Fruit fly (Drosophila melanogaster): ENCODE results near the gene CG32107.

CG32107 gene

dm6 chr3L:12889353-12889820 lies 28.3 kb upstream of the CG32107 start, which contains the start of gene CG43894 (continued):
- no peak for TF ChIP-seq CG2875 (GFP tag; optimal IDR thresholded peaks at IDR 0.05)
- TF ChIP-seq MBD-R2 (GFP tag; IDR thresholded peaks at IDR 0.05), result no peak
- TF ChIP-seq fu2 (GFP tag; optimal IDR thresholded peaks at IDR 0.05), result no peak
- TF ChIP-seq CG10979 (tag; optimal IDR thresholded peaks at IDR 0.05), result no peak
- peak; percentile 36 for TF ChIP-seq CG18599 (GFP tag; optimal IDR thresholded peaks at IDR 0.05)
- no peak for TF ChIP-seq CG30431 (GFP tag; optimal IDR thresholded peaks at IDR 0.05)
- TF ChIP-seq CG12299 (tag; optimal IDR thresholded peaks at IDR 0.05), result no peak
- no peak for TF ChIP-seq Nf-YC (tag; optimal IDR thresholded peaks at IDR 0.05)
- no peak for TF ChIP-seq Dll (GFP tag; IDR thresholded peaks at IDR 0.05; ENCODE audit: partially characterized antibody)
- no peak for TF ChIP-seq CG2889 (GFP tag; IDR thresholded peaks at IDR 0.05)
- TF ChIP-seq HLH54F (GFP tag; optimal IDR thresholded peaks at IDR 0.05), result no peak
- TF ChIP-seq lilli (GFP tag; optimal IDR thresholded peaks at IDR 0.05), result no peak
- no peak for TF ChIP-seq chm (GFP tag; IDR thresholded peaks at IDR 0.05)
- TF ChIP-seq CG17359 (tag; optimal IDR thresholded peaks at IDR 0.05), result no peak
- TF ChIP-seq CG17612 (GFP tag; IDR thresholded peaks at IDR 0.05), result no peak
- TF ChIP-seq dysf (GFP tag; IDR thresholded peaks at IDR 0.05), result no peak
- no peak for TF ChIP-seq CG13123 (GFP tag; optimal IDR thresholded peaks at IDR 0.05)
- no peak for TF ChIP-seq abd-A (tag; optimal IDR thresholded peaks at IDR 0.05)
- TF ChIP-seq Hr78 (GFP tag; optimal IDR thresholded peaks at IDR 0.05), result no peak
- no peak for TF ChIP-seq Meics (GFP tag; optimal IDR thresholded peaks at IDR 0.05)
- no peak for TF ChIP-seq CG9609 (GFP tag; optimal IDR thresholded peaks at IDR 0.05)
- no peak for TF ChIP-seq nerfin-2 (GFP tag; IDR thresholded peaks at IDR 0.05; ENCODE audit: partially characterized antibody)
- TF ChIP-seq CG2116 (GFP tag; optimal IDR thresholded peaks at IDR 0.05), result no peak
- TF ChIP-seq CG13624 (GFP tag; optimal IDR thresholded peaks at IDR 0.05), result no peak
- TF ChIP-seq Dad (GFP tag; optimal IDR thresholded peaks at IDR 0.05), result no peak
- TF ChIP-seq CG4820 (GFP tag; optimal IDR thresholded peaks at IDR 0.05), result no peak
- no peak for TF ChIP-seq pros (GFP tag; optimal IDR thresholded peaks at IDR 0.05)
- TF ChIP-seq CG15514 (GFP tag; optimal IDR thresholded peaks at IDR 0.05), result peak; percentile 20
- TF ChIP-seq nerfin-1 (tag; optimal IDR thresholded peaks at IDR 0.05), result no peak
- no peak for TF ChIP-seq NC2β (GFP tag; optimal IDR thresholded peaks at IDR 0.05)
- TF ChIP-seq pum (GFP tag; optimal IDR thresholded peaks at IDR 0.05), result no peak
- no peak for TF ChIP-seq Dfd (GFP tag; optimal IDR thresholded peaks at IDR 0.05)
- TF ChIP-seq disco-r (GFP tag; optimal IDR thresholded peaks at IDR 0.05), result no peak
- TF ChIP-seq maf-S (GFP tag; optimal IDR thresholded peaks at IDR 0.05), result no peak
- TF ChIP-seq mld (GFP tag; IDR thresholded peaks at IDR 0.05; ENCODE audit: partially characterized antibody), result no peak
- no peak for TF ChIP-seq CG12391 (tag; optimal IDR thresholded peaks at IDR 0.05)
- TF ChIP-seq Bdp1 (GFP tag; optimal IDR thresholded peaks at IDR 0.05), result no peak
- no peak for TF ChIP-seq CG8359 (GFP tag; optimal IDR thresholded peaks at IDR 0.05; ENCODE audit: borderline replicate concordance)
- no peak for TF ChIP-seq CG10654 (GFP tag; optimal IDR thresholded peaks at IDR 0.05)
- TF ChIP-seq jumu (GFP tag; optimal IDR thresholded peaks at IDR 0.05), result no peak
- no peak for TF ChIP-seq gro (GFP tag; optimal IDR thresholded peaks at IDR 0.05)
- no peak for TF ChIP-seq tx (GFP tag; optimal IDR thresholded peaks at IDR 0.05)
- TF ChIP-seq caup (GFP tag; optimal IDR thresholded peaks at IDR 0.05; ENCODE audit: severe bottlenecking), result peak; percentile 33
- no peak for TF ChIP-seq Mad (GFP tag; optimal IDR thresholded peaks at IDR 0.05)
- no peak for TF ChIP-seq stc (GFP tag; IDR thresholded peaks at IDR 0.05)
- peak; percentile 6 for TF ChIP-seq tap (tag; optimal IDR thresholded peaks at IDR 0.05)
- no peak for TF ChIP-seq CG11696 (GFP tag; IDR thresholded peaks at IDR 0.05)
- TF ChIP-seq BtbVII (GFP tag; optimal IDR thresholded peaks at IDR 0.05), result peak; percentile 40
- no peak for TF ChIP-seq insv (GFP tag; optimal IDR thresholded peaks at IDR 0.05)
- no peak for TF ChIP-seq Abd-B (GFP tag; optimal IDR thresholded peaks at IDR 0.05)
- TF ChIP-seq schlank (tag; optimal IDR thresholded peaks at IDR 0.05), result peak; percentile 9
